Worm (Caenorhabditis elegans): ENCODE data around the gene rom-3.

Gene rom-3

ce11 chrIV:16949767-16950166 lies 20.5 kb downstream of the rom-3 start, which contains the start of gene rad-54.B:
Gene rad-54.B, plus strand, starts transcription at chrIV:16950067.
- TF ChIP-seq ets-7 (tag; optimal IDR thresholded peaks at IDR 0.05), result no peak
- TF ChIP-seq tbx-37 (GFP tag; conservative IDR thresholded peaks at IDR 0.05), result no peak
- TF ChIP-seq ama-1 (optimal IDR thresholded peaks at IDR 0.05), result no peak
- no peak for TF ChIP-seq sea-1 (GFP tag; conservative IDR thresholded peaks at IDR 0.05)
- TF ChIP-seq ceh-13 (GFP tag; optimal IDR thresholded peaks at IDR 0.05), result no peak
- no peak for TF ChIP-seq hmbx-1 (tag; optimal IDR thresholded peaks at IDR 0.05)
- TF ChIP-seq tra-4 (tag; optimal IDR thresholded peaks at IDR 0.05), result no peak

ce11 chrIV:16946746-16947145 lies 23.5 kb downstream of the rom-3 start, which contains the start of the genes Y116A8C.9 and arf-6:
Gene Y116A8C.9, minus strand, starts transcription at chrIV:16946800.
Gene arf-6, plus strand, starts transcription at chrIV:16947120.
- TF ChIP-seq ama-1 (optimal IDR thresholded peaks at IDR 0.05), result no peak
- peak; percentile 6 for TF ChIP-seq hmg-4 (GFP tag; optimal IDR thresholded peaks at IDR 0.05)
- peak; percentile 53; the same call in 1 of the 2 replicates for TF ChIP-seq tbx-11 (GFP tag; IDR thresholded peaks at IDR 0.05)
- no peak for TF ChIP-seq sea-1 (GFP tag; conservative IDR thresholded peaks at IDR 0.05)
- TF ChIP-seq flt-1 (GFP tag; IDR thresholded peaks at IDR 0.05), result 0 out of 2 replicates have a peak, but pooled peaks have one; percentile 14
- peak; percentile 85 for TF ChIP-seq F13C5.2 (tag; optimal IDR thresholded peaks at IDR 0.05)
- peak; percentile 35 for TF ChIP-seq ceh-36 (tag; optimal IDR thresholded peaks at IDR 0.05)
- no peak for TF ChIP-seq aly-1 (tag; optimal IDR thresholded peaks at IDR 0.05)
- TF ChIP-seq pes-1 (GFP tag; IDR thresholded peaks at IDR 0.05), result peak; percentile 74
- no peak for TF ChIP-seq ets-7 (tag; optimal IDR thresholded peaks at IDR 0.05)
- TF ChIP-seq hnd-1 (tag; optimal IDR thresholded peaks at IDR 0.05), result peak; percentile 25
- TF ChIP-seq scrt-1 (GFP tag; IDR thresholded peaks at IDR 0.05), result peak; percentile 77

ce11 chrIV:16939001-16939400 lies 31.3 kb downstream of the rom-3 start, which contains the start of gene Y116A8C.10:
Gene Y116A8C.10, minus strand, starts transcription at chrIV:16939101.
- TF ChIP-seq hmbx-1 (tag; optimal IDR thresholded peaks at IDR 0.05) (no peak), flt-1 (GFP tag; IDR thresholded peaks at IDR 0.05) (no peak), aly-1 (tag; optimal IDR thresholded peaks at IDR 0.05) (no peak), F13C5.2 (tag; optimal IDR thresholded peaks at IDR 0.05) (no peak), hnd-1 (tag; optimal IDR thresholded peaks at IDR 0.05) (no peak), hmg-4 (GFP tag; optimal IDR thresholded peaks at IDR 0.05) (no peak)

- TF ChIP-seq hnd-1 (tag; optimal IDR thresholded peaks at IDR 0.05), result no peak
These were observed 34.2 kb downstream of the rom-3 start for ce11 chrIV:16936053-16936452.

- TF ChIP-seq F13C5.2 (tag; optimal IDR thresholded peaks at IDR 0.05), result no peak
- no peak for TF ChIP-seq ama-1 (optimal IDR thresholded peaks at IDR 0.05)
- no peak for TF ChIP-seq ets-7 (tag; optimal IDR thresholded peaks at IDR 0.05)
- no peak for TF ChIP-seq aly-1 (tag; optimal IDR thresholded peaks at IDR 0.05)
- no peak for TF ChIP-seq hnd-1 (tag; optimal IDR thresholded peaks at IDR 0.05)
- no peak for TF ChIP-seq tra-4 (tag; optimal IDR thresholded peaks at IDR 0.05)
- TF ChIP-seq ceh-13 (GFP tag; optimal IDR thresholded peaks at IDR 0.05), result no peak
- no peak for TF ChIP-seq flt-1 (GFP tag; IDR thresholded peaks at IDR 0.05)
- TF ChIP-seq tbx-11 (GFP tag; IDR thresholded peaks at IDR 0.05), result no peak
- no peak for TF ChIP-seq sea-1 (GFP tag; conservative IDR thresholded peaks at IDR 0.05)
- TF ChIP-seq hmg-4 (GFP tag; optimal IDR thresholded peaks at IDR 0.05), result no peak
- TF ChIP-seq tbx-37 (GFP tag; conservative IDR thresholded peaks at IDR 0.05), result no peak
- no peak for TF ChIP-seq ceh-36 (tag; optimal IDR thresholded peaks at IDR 0.05)
- no peak for TF ChIP-seq B0310.2 (tag; optimal IDR thresholded peaks at IDR 0.05)
- TF ChIP-seq scrt-1 (GFP tag; IDR thresholded peaks at IDR 0.05), result no peak
- TF ChIP-seq hmbx-1 (tag; optimal IDR thresholded peaks at IDR 0.05), result no peak
- no peak for TF ChIP-seq pes-1 (GFP tag; IDR thresholded peaks at IDR 0.05)
These were observed 39.2 kb downstream of the rom-3 start, which contains the start of gene Y116A8C.49 for ce11 chrIV:16931077-16931476. Gene Y116A8C.49, minus strand, starts transcription at chrIV:16931177.

- TF ChIP-seq aly-1 (tag; optimal IDR thresholded peaks at IDR 0.05) (no peak), tbx-11 (GFP tag; IDR thresholded peaks at IDR 0.05) (no peak), ceh-36 (tag; optimal IDR thresholded peaks at IDR 0.05) (no peak), scrt-1 (GFP tag; IDR thresholded peaks at IDR 0.05) (no peak), hnd-1 (tag; optimal IDR thresholded peaks at IDR 0.05) (no peak), B0310.2 (tag; optimal IDR thresholded peaks at IDR 0.05) (no peak), tra-4 (tag; optimal IDR thresholded peaks at IDR 0.05) (no peak)
These were observed 43.7 kb downstream of the rom-3 start for ce11 chrIV:16926558-16926957.

ce11 chrIV:16925363-16925863 lies 44.9 kb downstream of the rom-3 start:
- TF ChIP-seq tbx-37 (GFP tag; conservative IDR thresholded peaks at IDR 0.05) (no peak), ceh-36 (tag; optimal IDR thresholded peaks at IDR 0.05) (no peak), hnd-1 (tag; optimal IDR thresholded peaks at IDR 0.05) (no peak), tbx-11 (GFP tag; IDR thresholded peaks at IDR 0.05) (0 out of 2 replicates have a peak, but pooled peaks have one; percentile 21), pes-1 (GFP tag; IDR thresholded peaks at IDR 0.05) (0 out of 2 replicates have a peak, but pooled peaks have one; percentile 13)

ce11 chrIV:16924092-16924491 lies 46.2 kb downstream of the rom-3 start, which contains the start of gene nep-24:
Gene nep-24, plus strand, starts transcription at chrIV:16924392.
- no peak for TF ChIP-seq pes-1 (GFP tag; IDR thresholded peaks at IDR 0.05)
- no peak for TF ChIP-seq hmg-4 (GFP tag; optimal IDR thresholded peaks at IDR 0.05)
- no peak for TF ChIP-seq aly-1 (tag; optimal IDR thresholded peaks at IDR 0.05)
- no peak for TF ChIP-seq flt-1 (GFP tag; IDR thresholded peaks at IDR 0.05)
- TF ChIP-seq ama-1 (optimal IDR thresholded peaks at IDR 0.05), result no peak
- no peak for TF ChIP-seq ets-7 (tag; optimal IDR thresholded peaks at IDR 0.05)
- no peak for TF ChIP-seq B0310.2 (tag; optimal IDR thresholded peaks at IDR 0.05)
- no peak for TF ChIP-seq hmbx-1 (tag; optimal IDR thresholded peaks at IDR 0.05)

Measured in whole organism, early embryonic.